Worm (Caenorhabditis elegans) whole organism, early embryonic: ENCODE measurements around the gene clec-43.
"Not testable (repeated sequence)": the region's sequence is repeated elsewhere in the genome, so short reads cannot be mapped to it uniquely, and the experiment has no call there.

Source experiments
- B0310.2 ChIP-seq: sonication (generic microtip); optimal IDR thresholded peaks from 2 replicates; lab custom pipeline; 2016; ENCODE audit warnings: mild to moderate bottlenecking, missing genetic modification characterization, missing compliant biosample characterization
- F13C5.2 ChIP-seq: sonication (generic microtip); optimal IDR thresholded peaks from 2 replicates; lab custom pipeline; 2017; ENCODE audit warnings: mild to moderate bottlenecking, missing genetic modification characterization, inconsistent platforms, missing compliant biosample characterization
- aly-1 ChIP-seq: sonication (generic microtip); optimal IDR thresholded peaks from 2 replicates; lab custom pipeline; 2016; ENCODE audit warnings: missing genetic modification characterization, missing compliant biosample characterization
- ama-1 ChIP-seq: fragments of 150-350 bp; optimal IDR thresholded peaks from 2 replicates; lab custom pipeline; 2014
- ceh-13 ChIP-seq: fragments of 200-800 bp; sonication (Bioruptor generic); optimal IDR thresholded peaks from 2 replicates; lab custom pipeline; 2018; ENCODE audit warnings: mild to moderate bottlenecking, missing genetic modification characterization, missing compliant biosample characterization
- ceh-36 ChIP-seq: sonication (generic microtip); optimal IDR thresholded peaks from 2 replicates; lab custom pipeline; 2016; ENCODE audit warnings: missing genetic modification characterization, inconsistent platforms, missing compliant biosample characterization
- ets-7 ChIP-seq: sonication (generic microtip); optimal IDR thresholded peaks from 2 replicates; lab custom pipeline; 2016; ENCODE audit warnings: missing genotype, missing genetic modification characterization, missing compliant biosample characterization
- flt-1 ChIP-seq: fragments of 200-800 bp; sonication (Bioruptor generic); IDR thresholded peaks from 2 replicates; pipeline ENCODE4 v1.3.6; 2022; ENCODE audit warnings: missing genetic modification characterization, missing compliant biosample characterization
- hmbx-1 ChIP-seq: sonication (generic microtip); optimal IDR thresholded peaks from 2 replicates; lab custom pipeline; 2016; ENCODE audit warnings: mild to moderate bottlenecking, missing genetic modification characterization, missing compliant biosample characterization
- hmg-4 ChIP-seq: fragments of 200-800 bp; sonication (Bioruptor generic); optimal IDR thresholded peaks from 2 replicates; lab custom pipeline; 2018; ENCODE audit warnings: mild to moderate bottlenecking, missing genetic modification characterization, missing compliant biosample characterization
- hnd-1 ChIP-seq: sonication (generic microtip); optimal IDR thresholded peaks from 2 replicates; lab custom pipeline; 2016; ENCODE audit warnings: missing genetic modification characterization, missing compliant biosample characterization
- pes-1 ChIP-seq: fragments of 200-800 bp; sonication (Bioruptor generic); IDR thresholded peaks from 2 replicates; pipeline ENCODE4 v1.3.6; 2022; ENCODE audit warnings: missing genetic modification reagents, missing genetic modification characterization, missing compliant biosample characterization
- scrt-1 ChIP-seq: fragments of 200-800 bp; sonication (Bioruptor generic); IDR thresholded peaks from 2 replicates; pipeline ENCODE4 v1.3.6; 2022; ENCODE audit warnings: missing genetic modification characterization, missing compliant biosample characterization
- sea-1 ChIP-seq: fragments of 200-800 bp; sonication (Bioruptor generic); conservative IDR thresholded peaks from 2 replicates; pipeline ENCODE4 v1.3.6; 2022; ENCODE audit warnings: missing genetic modification characterization, missing compliant biosample characterization
- tbx-11 ChIP-seq: fragments of 200-800 bp; sonication (Bioruptor generic); IDR thresholded peaks from 2 replicates; pipeline ENCODE4 v1.3.6; 2022; ENCODE audit warnings: missing genetic modification characterization, missing compliant biosample characterization
- tbx-37 ChIP-seq: fragments of 200-800 bp; sonication (Bioruptor generic); conservative IDR thresholded peaks from 2 replicates; pipeline ENCODE4 v1.3.6; 2022; ENCODE audit warnings: missing genetic modification reagents, missing genetic modification characterization, missing compliant biosample characterization
- tra-4 ChIP-seq: sonication (generic microtip); optimal IDR thresholded peaks from 2 replicates; lab custom pipeline; 2017; ENCODE audit warnings: missing genetic modification characterization, missing compliant biosample characterization

The clec-43 gene

ce11 chrII:932718-933117, 11.1 kb upstream of the clec-43 start, which contains the start of gene acs-15:
TSS of gene acs-15 (plus strand) at chrII:933018.
- TF ChIP-seq flt-1 (GFP tag; lab: Robert Waterston, UW) (no peak), aly-1 (no peak), ama-1 (lab: Kevin White, UChicago) (no peak), scrt-1 (GFP tag; lab: Robert Waterston, UW) (no peak), ceh-13 (GFP tag; lab: Kevin White, UChicago) (no peak)

ce11 chrII:937265-937664, 6.6 kb upstream of the clec-43 start:
- no peak for TF ChIP-seq ama-1 (lab: Kevin White, UChicago)
- no peak for TF ChIP-seq tbx-11 (GFP tag; lab: Robert Waterston, UW)
- TF ChIP-seq ceh-36 (tag; lab: Kevin White, UChicago) = no peak
- TF ChIP-seq sea-1 (GFP tag; lab: Robert Waterston, UW) = 0 out of 2 replicates have a peak, but pooled peaks have one; percentile 22
- TF ChIP-seq tbx-37 (GFP tag; lab: Robert Waterston, UW) = no peak
- no peak for TF ChIP-seq hnd-1 (tag; lab: Kevin White, UChicago)
- no peak; the same call in 1 of the 2 replicates for TF ChIP-seq pes-1 (GFP tag; lab: Robert Waterston, UW)
- no peak for TF ChIP-seq hmbx-1

ce11 chrII:938549-938948, 5.3 kb upstream of the clec-43 start, which contains the start of gene R07C3.3:
TSS of gene R07C3.3 (plus strand) at chrII:938849.
- no peak for TF ChIP-seq tra-4 (tag; lab: Kevin White, UChicago)
- TF ChIP-seq aly-1 = no peak
- no peak for TF ChIP-seq scrt-1 (GFP tag; lab: Robert Waterston, UW)
- TF ChIP-seq B0310.2 = no peak
- no peak for TF ChIP-seq flt-1 (GFP tag; lab: Robert Waterston, UW)
- TF ChIP-seq pes-1 (GFP tag; lab: Robert Waterston, UW) = no peak
- TF ChIP-seq hmg-4 = no peak
- TF ChIP-seq ceh-13 (GFP tag; lab: Kevin White, UChicago) = no peak
- no peak for TF ChIP-seq ets-7 (tag; lab: Kevin White, UChicago)
- TF ChIP-seq hnd-1 (tag; lab: Kevin White, UChicago) = no peak
- no peak for TF ChIP-seq tbx-11 (GFP tag; lab: Robert Waterston, UW)
- TF ChIP-seq sea-1 (GFP tag; lab: Robert Waterston, UW) = no peak
- no peak for TF ChIP-seq ceh-36 (tag; lab: Kevin White, UChicago)
- TF ChIP-seq ama-1 (lab: Kevin White, UChicago) = no peak

- TF ChIP-seq hnd-1 (tag; lab: Kevin White, UChicago) (no peak), tra-4 (tag; lab: Kevin White, UChicago) (no peak)
Measured at ce11 chrII:940779-941178, 3.1 kb upstream of the clec-43 start, which contains the start of gene fbxc-36. TSS of gene fbxc-36 (plus strand) at chrII:940983.

ce11 chrII:948091-948490, 4.2 kb downstream of the clec-43 start, which contains the start of gene fbxc-32:
TSS of gene fbxc-32 (minus strand) at chrII:948191.
- TF ChIP-seq sea-1 (GFP tag; lab: Robert Waterston, UW) (no peak), hmbx-1 (no peak), hmg-4 (no peak), aly-1 (no peak), pes-1 (GFP tag; lab: Robert Waterston, UW) (no peak), ceh-36 (tag; lab: Kevin White, UChicago) (no peak), hnd-1 (tag; lab: Kevin White, UChicago) (no peak), F13C5.2 (tag; lab: Kevin White, UChicago) (no peak), flt-1 (GFP tag; lab: Robert Waterston, UW) (no peak)

- TF ChIP-seq sea-1 (GFP tag; lab: Robert Waterston, UW) (no peak), scrt-1 (GFP tag; lab: Robert Waterston, UW) (no peak), ets-7 (tag; lab: Kevin White, UChicago) (no peak)
Measured at ce11 chrII:950374-950773, 6.5 kb downstream of the clec-43 start.

- TF ChIP-seq ama-1 (lab: Kevin White, UChicago) = no peak
- TF ChIP-seq hmg-4 = no peak
Measured at ce11 chrII:953052-953451, 9.2 kb downstream of the clec-43 start.

- TF ChIP-seq ceh-36 (tag; lab: Kevin White, UChicago); flt-1 (GFP tag; lab: Robert Waterston, UW); pes-1 (GFP tag; lab: Robert Waterston, UW): not testable (repeated sequence)
Measured at ce11 chrII:954626-955025, 10.8 kb downstream of the clec-43 start, which contains the start of gene fbxc-7. TSS of gene fbxc-7 (plus strand) at chrII:954926.

ce11 chrII:958618-959017, 14.8 kb downstream of the clec-43 start, which contains the start of gene sdz-4:
TSS of gene sdz-4 (plus strand) at chrII:958918.
- TF ChIP-seq F13C5.2 (tag; lab: Kevin White, UChicago) = no peak
- no peak for TF ChIP-seq B0310.2
- no peak for TF ChIP-seq aly-1
- TF ChIP-seq hnd-1 (tag; lab: Kevin White, UChicago) = no peak
- TF ChIP-seq ceh-36 (tag; lab: Kevin White, UChicago) = no peak
- no peak for TF ChIP-seq ama-1 (lab: Kevin White, UChicago)
- TF ChIP-seq tbx-37 (GFP tag; lab: Robert Waterston, UW) = no peak
- no peak for TF ChIP-seq hmbx-1
- TF ChIP-seq ets-7 (tag; lab: Kevin White, UChicago) = no peak
- TF ChIP-seq sea-1 (GFP tag; lab: Robert Waterston, UW) = no peak
- no peak for TF ChIP-seq pes-1 (GFP tag; lab: Robert Waterston, UW)
- no peak for TF ChIP-seq tra-4 (tag; lab: Kevin White, UChicago)
- no peak for TF ChIP-seq ceh-13 (GFP tag; lab: Kevin White, UChicago)
- TF ChIP-seq scrt-1 (GFP tag; lab: Robert Waterston, UW) = no peak
